Worm (Caenorhabditis elegans): ENCODE data around the gene C06C3.12.

Gene C06C3.12

ce11 chrII:9416381-9417276, 41.7 kb downstream of the C06C3.12 start, which contains the start of the genes gss-1 and chch-3:
Gene gss-1 (minus strand): TSS chrII:9416431.
Gene chch-3 (plus strand): TSS chrII:9417013.
- TF ChIP-seq hlh-1 (tag; optimal IDR thresholded peaks at IDR 0.05) (no peak), blmp-1 (tag; optimal IDR thresholded peaks at IDR 0.05) (no peak), flh-1 (GFP tag; optimal IDR thresholded peaks at IDR 0.05) (no peak), ham-2 (GFP tag; optimal IDR thresholded peaks at IDR 0.05) (peak; percentile 39), mls-2 (tag; optimal IDR thresholded peaks at IDR 0.05) (no peak), pha-4 (tag; optimal IDR thresholded peaks at IDR 0.05) (no peak), mep-1 (tag; optimal IDR thresholded peaks at IDR 0.05) (peak; percentile 68), ceh-43 (GFP tag; optimal IDR thresholded peaks at IDR 0.05) (no peak), nhr-76 (tag; optimal IDR thresholded peaks at IDR 0.05) (no peak), cnd-1 (tag; optimal IDR thresholded peaks at IDR 0.05) (no peak), bed-3 (GFP tag; optimal IDR thresholded peaks at IDR 0.05) (no peak), snpc-4 (tag; optimal IDR thresholded peaks at IDR 0.05) (no peak), lin-13 (tag; optimal IDR thresholded peaks at IDR 0.05) (peak; percentile 27), M03D4.4 (tag; optimal IDR thresholded peaks at IDR 0.05) (no peak), ces-1 (GFP tag; optimal IDR thresholded peaks at IDR 0.05) (no peak), lsy-2 (tag; optimal IDR thresholded peaks at IDR 0.05) (peak; percentile 38), elt-1 (tag; optimal IDR thresholded peaks at IDR 0.05; ENCODE audit: borderline replicate concordance, insufficient read depth) (no peak)

DNA sequence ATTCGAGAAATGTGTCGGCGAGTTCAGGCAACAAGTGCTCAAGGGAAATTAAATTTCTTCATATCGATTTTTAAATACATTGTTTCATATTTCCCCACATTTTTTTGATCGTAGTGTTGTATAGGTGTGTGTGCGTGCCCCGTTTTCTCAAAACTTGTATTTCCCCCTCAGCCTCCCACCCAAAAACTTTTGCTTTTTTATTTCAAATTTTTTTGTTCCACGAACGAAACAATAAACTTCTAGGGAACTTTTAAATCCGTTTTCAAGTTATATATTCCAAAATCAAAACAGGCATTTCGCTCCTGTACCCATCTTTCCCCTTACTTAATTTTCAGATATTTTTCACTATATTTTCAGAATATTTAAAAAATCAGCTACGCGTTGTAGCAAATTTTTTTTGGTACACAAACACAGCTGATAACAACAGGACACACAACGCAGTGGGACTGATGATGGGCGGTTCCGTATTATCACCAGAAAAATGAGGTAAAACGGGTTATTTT, 43.2 kb downstream of the C06C3.12 start, which contains the start of the genes M176.4 and M176.16:
M176.4 (plus strand) TSS at position 301 of the 503 bp plus-strand sequence.
M176.16 (plus strand) TSS at position 453 of the 503 bp plus-strand sequence.
- TF ChIP-seq ztf-11 (tag; optimal IDR thresholded peaks at IDR 0.05), result no peak
- no peak for TF ChIP-seq pha-4 (tag; optimal IDR thresholded peaks at IDR 0.05)
- no peak for TF ChIP-seq drap-1 (GFP tag; optimal IDR thresholded peaks at IDR 0.05)

ce11 chrII:9418843-9419532, 44.1 kb downstream of the C06C3.12 start:
- TF ChIP-seq flh-1 (GFP tag; optimal IDR thresholded peaks at IDR 0.05) (no peak), sem-2 (GFP tag; optimal IDR thresholded peaks at IDR 0.05) (no peak), ceh-39 (tag; optimal IDR thresholded peaks at IDR 0.05) (no peak), unc-39 (tag; optimal IDR thresholded peaks at IDR 0.05) (no peak)

- TF ChIP-seq ztf-11 (tag; optimal IDR thresholded peaks at IDR 0.05) (no peak), zip-8 (tag; optimal IDR thresholded peaks at IDR 0.05) (no peak), nhr-28 (tag; optimal IDR thresholded peaks at IDR 0.05) (no peak), mls-2 (tag; optimal IDR thresholded peaks at IDR 0.05) (no peak), nhr-2 (tag; optimal IDR thresholded peaks at IDR 0.05) (no peak), M03D4.4 (tag; optimal IDR thresholded peaks at IDR 0.05) (no peak), nhr-76 (tag; optimal IDR thresholded peaks at IDR 0.05) (no peak), lsy-2 (tag; optimal IDR thresholded peaks at IDR 0.05) (no peak)
These were observed 47.1 kb downstream of the C06C3.12 start, which contains the start of gene M176.11 for ce11 chrII:9421969-9422368. Gene M176.11 (plus strand): TSS chrII:9422269.

All from whole organism, mixed stage, embryonic.